Fruit fly (Drosophila melanogaster) whole organism, embryonic: ENCODE data around the gene CG33703.

Experiments used
- Antp ChIP-seq: fragments of 200-800 bp; sonication (Bioruptor generic); optimal IDR thresholded peaks from 3 replicates; lab custom pipeline; 2016; ENCODE audit warnings: missing biosample characterization, missing genetic modification characterization
- Atf-2 ChIP-seq: fragments of 200-800 bp; sonication (Bioruptor generic); optimal IDR thresholded peaks from 2 replicates; lab custom pipeline; 2016; ENCODE audit warnings: missing biosample characterization, missing genetic modification characterization
- CG10321 ChIP-seq: fragments of 200-800 bp; sonication (Bioruptor generic); IDR thresholded peaks from 2 replicates; pipeline ENCODE4 v1.3.6; 2022; ENCODE audit warnings: missing biosample characterization, missing genetic modification characterization
- CG10366 ChIP-seq: fragments of 200-800 bp; sonication (Bioruptor generic); IDR thresholded peaks from 2 replicates; pipeline ENCODE4 v1.3.6; 2022; ENCODE audit warnings: missing biosample characterization, missing genetic modification characterization
- CG10462 ChIP-seq: fragments of 200-800 bp; sonication (Bioruptor generic); optimal IDR thresholded peaks from 2 replicates; lab custom pipeline; 2016; ENCODE audit warnings: missing biosample characterization, missing genetic modification characterization
- CG11695 ChIP-seq: fragments of 200-800 bp; sonication (Bioruptor generic); IDR thresholded peaks from 3 replicates; pipeline ENCODE4 v1.3.6; 2022; ENCODE audit warnings: missing biosample characterization, missing genetic modification characterization
- CG12155 ChIP-seq: fragments of 200-800 bp; sonication (Bioruptor generic); optimal IDR thresholded peaks from 3 replicates; lab custom pipeline; 2016; ENCODE audit warnings: missing biosample characterization, missing genetic modification characterization
- CG15073 ChIP-seq: fragments of 200-800 bp; sonication (Bioruptor generic); optimal IDR thresholded peaks from 2 replicates; lab custom pipeline; 2016; ENCODE audit warnings: missing biosample characterization, missing genetic modification characterization
- CG17568 ChIP-seq: fragments of 200-800 bp; sonication (Bioruptor generic); optimal IDR thresholded peaks from 2 replicates; lab custom pipeline; 2018; ENCODE audit warnings: missing biosample characterization, mild to moderate bottlenecking, missing genetic modification characterization, moderate library complexity
- CG17612 ChIP-seq: fragments of 200-800 bp; sonication (Bioruptor generic); IDR thresholded peaks from 2 replicates; pipeline ENCODE4 v1.3.6; 2022; ENCODE audit warnings: missing biosample characterization, missing genetic modification characterization
- CG2120 ChIP-seq: fragments of 200-800 bp; sonication (Bioruptor generic); optimal IDR thresholded peaks from 3 replicates; lab custom pipeline; 2016; ENCODE audit warnings: missing biosample characterization, missing genetic modification characterization
- CG33213 ChIP-seq: fragments of 200-800 bp; sonication (Bioruptor generic); optimal IDR thresholded peaks from 3 replicates; lab custom pipeline; 2016; ENCODE audit warnings: missing biosample characterization, missing genetic modification characterization
- CG33557 ChIP-seq: fragments of 200-800 bp; sonication (Bioruptor generic); optimal IDR thresholded peaks from 2 replicates; lab custom pipeline; 2019; ENCODE audit warnings: missing biosample characterization, mild to moderate bottlenecking, missing genetic modification characterization, moderate library complexity
- CG3847 ChIP-seq: fragments of 200-800 bp; sonication (Bioruptor generic); IDR thresholded peaks from 2 replicates; pipeline ENCODE4 v1.3.6; 2022; ENCODE audit warnings: missing biosample characterization, missing genetic modification characterization
- CG7839 ChIP-seq: fragments of 200-800 bp; sonication (Bioruptor generic); optimal IDR thresholded peaks from 3 replicates; lab custom pipeline; 2018; ENCODE audit warnings: missing biosample characterization, mild to moderate bottlenecking, missing genetic modification characterization, moderate library complexity
- CG8944 ChIP-seq: fragments of 200-800 bp; sonication (Bioruptor generic); optimal IDR thresholded peaks from 3 replicates; lab custom pipeline; 2016; ENCODE audit warnings: missing biosample characterization, missing genetic modification characterization
- CG9876 ChIP-seq: fragments of 200-800 bp; sonication (Bioruptor generic); optimal IDR thresholded peaks from 2 replicates; lab custom pipeline; 2016; ENCODE audit warnings: missing biosample characterization, missing genetic modification characterization
- Dll ChIP-seq: fragments of 200-800 bp; sonication (Bioruptor generic); IDR thresholded peaks from 4 replicates; pipeline ENCODE4 v1.3.6; 2022; ENCODE audit warnings: missing biosample characterization, missing genetic modification characterization; ENCODE audit not compliant: partially characterized antibody
- Doc3 ChIP-seq: fragments of 200-800 bp; sonication (Bioruptor generic); IDR thresholded peaks from 3 replicates; pipeline ENCODE4 v1.3.6; 2022; ENCODE audit warnings: missing biosample characterization, missing genetic modification characterization; ENCODE audit not compliant: partially characterized antibody
- E2f1 ChIP-seq: fragments of 200-800 bp; sonication (Bioruptor generic); IDR thresholded peaks from 2 replicates; pipeline ENCODE4 v1.3.6; 2022; ENCODE audit warnings: missing biosample characterization, missing genetic modification characterization
- Fer3 ChIP-seq: fragments of 200-800 bp; sonication (Bioruptor generic); optimal IDR thresholded peaks from 2 replicates; lab custom pipeline; 2018; ENCODE audit warnings: missing biosample characterization, mild to moderate bottlenecking, missing genetic modification characterization, moderate library complexity
- GATAe ChIP-seq: fragments of 200-800 bp; sonication (Bioruptor generic); conservative IDR thresholded peaks from 2 replicates; pipeline ENCODE4 v1.3.6; 2022; ENCODE audit warnings: missing biosample characterization, missing genetic modification characterization
- HHEX ChIP-seq: fragments of 200-800 bp; sonication (Bioruptor generic); optimal IDR thresholded peaks from 3 replicates; lab custom pipeline; 2017; ENCODE audit warnings: missing biosample characterization, mild to moderate bottlenecking, missing genetic modification characterization, missing genetic modification reagents
- Jarid2 ChIP-seq: fragments of 200-800 bp; sonication (Bioruptor generic); optimal IDR thresholded peaks from 3 replicates; lab custom pipeline; 2017; ENCODE audit warnings: mild to moderate bottlenecking, missing biosample characterization, missing genetic modification reagents, missing genetic modification characterization
- Lhr ChIP-seq: fragments of 200-800 bp; sonication (Bioruptor generic); optimal IDR thresholded peaks from 3 replicates; lab custom pipeline; 2017; ENCODE audit warnings: mild to moderate bottlenecking, missing biosample characterization, missing genetic modification reagents, missing genetic modification characterization
- NFAT ChIP-seq: fragments of 200-800 bp; sonication (Bioruptor generic); IDR thresholded peaks from 2 replicates; pipeline ENCODE4 v1.3.6; 2022; ENCODE audit warnings: missing biosample characterization, missing genetic modification characterization
- Nf-YB ChIP-seq: fragments of 200-800 bp; sonication (Bioruptor generic); optimal IDR thresholded peaks from 3 replicates; lab custom pipeline; 2019; ENCODE audit warnings: missing biosample characterization, mild to moderate bottlenecking, missing genetic modification characterization, moderate library complexity
- NfI ChIP-seq: fragments of 200-800 bp; sonication (Bioruptor generic); optimal IDR thresholded peaks from 3 replicates; lab custom pipeline; 2018; ENCODE audit warnings: missing biosample characterization, mild to moderate bottlenecking, missing genetic modification characterization, moderate library complexity
- Oaz ChIP-seq: fragments of 200-800 bp; sonication (Bioruptor generic); IDR thresholded peaks from 2 replicates; pipeline ENCODE4 v1.3.6; 2022; ENCODE audit warnings: missing biosample characterization, missing genetic modification characterization
- Rfx ChIP-seq: fragments of 200-800 bp; sonication (Bioruptor generic); IDR thresholded peaks from 2 replicates; pipeline ENCODE4 v1.3.6; 2022; ENCODE audit warnings: missing biosample characterization, missing genetic modification characterization
- Trl ChIP-seq, 3 experiments: fragments of >200 bp in 2 of 3; fragments of 200-800 bp in 1 of 3; sonication (Bioruptor generic) in 1 of 3; optimal IDR thresholded peaks; 2 replicates in 1 of 3; 3 replicates in 2 of 3; lab custom pipeline; 2016 to 2017; ENCODE audit warnings: missing biosample characterization in 1 of 3, missing genetic modification characterization in 1 of 3
- bowl ChIP-seq: fragments of 200-800 bp; sonication (Bioruptor generic); IDR thresholded peaks from 2 replicates; pipeline ENCODE4 v1.3.6; 2022; ENCODE audit warnings: missing biosample characterization, missing genetic modification characterization
- crc ChIP-seq: fragments of 200-800 bp; sonication (Bioruptor generic); optimal IDR thresholded peaks from 2 replicates; lab custom pipeline; 2016; ENCODE audit warnings: missing biosample characterization, missing genetic modification characterization
- ems ChIP-seq: fragments of 200-800 bp; sonication (Bioruptor generic); optimal IDR thresholded peaks from 3 replicates; lab custom pipeline; 2016; ENCODE audit warnings: missing biosample characterization, missing genetic modification characterization
- esg ChIP-seq: fragments of 200-800 bp; sonication (Bioruptor generic); conservative IDR thresholded peaks from 2 replicates; pipeline ENCODE4 v1.3.6; 2022; ENCODE audit warnings: missing biosample characterization, missing genetic modification characterization
- eve ChIP-seq, 2 experiments: fragments of >200 bp; optimal IDR thresholded peaks; 2 replicates each; lab custom pipeline; 2017; ENCODE audit warnings: missing biosample characterization in 2 of 2, missing genetic modification characterization in 2 of 2
- fd96Cb ChIP-seq: fragments of 200-800 bp; sonication (Bioruptor generic); optimal IDR thresholded peaks from 2 replicates; lab custom pipeline; 2018; ENCODE audit warnings: missing biosample characterization, mild to moderate bottlenecking, missing genetic modification characterization, moderate library complexity
- h ChIP-seq: fragments of >200 bp; optimal IDR thresholded peaks from 2 replicates; lab custom pipeline; 2017
- lilli ChIP-seq: fragments of 200-800 bp; sonication (Bioruptor generic); optimal IDR thresholded peaks from 3 replicates; lab custom pipeline; 2016; ENCODE audit warnings: missing biosample characterization, missing genetic modification characterization
- lola ChIP-seq, 3 experiments: fragments of >200 bp in 2 of 3; fragments of 200-800 bp in 1 of 3; sonication (Bioruptor generic) in 1 of 3; optimal IDR thresholded peaks; 2 replicates each; lab custom pipeline; 2017 to 2019; ENCODE audit warnings: missing biosample characterization in 3 of 3, missing genetic modification characterization in 3 of 3, mild to moderate bottlenecking in 1 of 3, moderate library complexity in 1 of 3
- mam ChIP-seq: fragments of 200-800 bp; sonication (Bioruptor generic); optimal IDR thresholded peaks from 3 replicates; lab custom pipeline; 2016; ENCODE audit warnings: missing biosample characterization, missing genetic modification characterization
- mld ChIP-seq: fragments of 200-800 bp; sonication (Bioruptor generic); IDR thresholded peaks from 3 replicates; pipeline ENCODE4 v1.3.6; 2022; ENCODE audit warnings: missing biosample characterization, missing genetic modification characterization; ENCODE audit not compliant: partially characterized antibody
- nom ChIP-seq: fragments of 200-800 bp; sonication (Bioruptor generic); optimal IDR thresholded peaks from 2 replicates; lab custom pipeline; 2017; ENCODE audit warnings: missing biosample characterization, missing genetic modification characterization, mild to moderate bottlenecking, moderate library complexity, missing genetic modification reagents
- oc ChIP-seq: fragments of 200-800 bp; sonication (Bioruptor generic); optimal IDR thresholded peaks from 2 replicates; lab custom pipeline; 2018; ENCODE audit warnings: missing biosample characterization, mild to moderate bottlenecking, missing genetic modification characterization, moderate library complexity
- pfk ChIP-seq: fragments of 200-800 bp; sonication (Bioruptor generic); optimal IDR thresholded peaks from 2 replicates; lab custom pipeline; 2018; ENCODE audit warnings: missing biosample characterization, mild to moderate bottlenecking, missing genetic modification characterization, moderate library complexity
- sr ChIP-seq: fragments of 200-800 bp; sonication (Bioruptor generic); IDR thresholded peaks from 3 replicates; pipeline ENCODE4 v1.3.6; 2022; ENCODE audit warnings: missing biosample characterization, missing genetic modification characterization
- tio ChIP-seq: fragments of 200-800 bp; sonication (Bioruptor generic); optimal IDR thresholded peaks from 2 replicates; lab custom pipeline; 2017; ENCODE audit warnings: missing biosample characterization, missing genetic modification characterization, inconsistent platforms
- unc-4 ChIP-seq: fragments of 200-800 bp; sonication (Bioruptor generic); IDR thresholded peaks from 2 replicates; pipeline ENCODE4 v1.3.6; 2022; ENCODE audit warnings: missing biosample characterization, missing genetic modification characterization; ENCODE audit not compliant: partially characterized antibody

The CG33703 gene

DNA sequence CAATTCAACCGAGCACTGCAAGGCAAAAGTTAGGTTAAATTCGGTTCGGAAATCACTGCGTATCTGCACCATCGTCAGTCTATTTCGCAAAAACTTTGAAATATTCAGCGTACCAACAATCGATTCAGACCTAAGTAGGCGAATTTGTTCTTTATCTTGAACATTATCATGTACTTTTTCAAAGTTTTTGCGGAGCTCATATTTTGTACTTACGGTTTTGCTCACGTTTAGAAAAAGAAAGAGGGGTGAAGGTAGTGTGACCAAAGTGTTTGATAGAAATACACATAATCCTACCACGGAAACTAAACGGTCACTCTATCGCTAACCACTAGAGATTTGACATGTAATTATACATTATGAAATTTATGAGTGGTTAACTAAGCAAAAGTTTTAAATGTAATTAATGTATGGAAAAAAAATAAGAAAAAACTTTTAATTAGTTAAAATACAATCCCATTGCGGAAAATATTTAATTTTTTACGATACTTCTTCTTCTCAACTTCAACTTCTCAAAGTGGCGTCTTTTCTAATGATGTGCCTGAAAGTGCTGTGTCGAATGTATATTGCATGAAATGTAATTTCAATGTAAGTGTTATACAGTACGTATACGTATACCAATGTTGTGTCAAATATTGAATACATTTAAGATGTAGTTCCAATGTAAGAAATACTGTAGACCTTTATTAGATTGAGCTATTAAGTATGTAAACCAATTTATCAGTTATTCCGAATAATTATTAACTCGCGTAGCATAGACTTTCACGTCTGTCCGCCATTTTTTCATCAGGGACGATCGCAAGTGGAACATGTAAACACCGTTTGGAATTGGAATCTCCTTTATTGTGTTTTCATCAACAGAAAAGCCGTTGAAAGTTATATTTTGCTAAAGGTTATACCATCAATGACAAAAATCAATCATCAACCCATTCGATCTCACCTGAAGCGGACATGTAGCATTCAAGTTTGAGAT lies 888 bp downstream of the CG33703 start, which contains the start of gene RpS9 (continued):
- TF ChIP-seq CG33557 (GFP tag; lab: Kevin White, UChicago) (peak; percentile 13), NfI (GFP tag; lab: Kevin White, UChicago) (no peak), tio (GFP tag; lab: Kevin White, UChicago) (no peak), lola (GFP tag; optimal IDR thresholded peaks at IDR 0.05; lab: Kevin White, UChicago) (no peak), Rfx (peak; percentile 31; the same call in 1 of the 2 replicates), lilli (peak; percentile 24), HHEX (GFP tag; lab: Kevin White, UChicago) (peak; percentile 46), CG3847 (GFP tag; lab: Robert Waterston, UW) (peak; percentile 43; the same call in 1 of the 2 replicates), pfk (GFP tag; lab: Kevin White, UChicago) (peak; percentile 70), eve (GFP tag; optimal IDR thresholded peaks at IDR 0.05; lab: Kevin White, UChicago) (peak in 1 of 2 experiments; percentile 59), CG17568 (GFP tag; lab: Kevin White, UChicago) (peak; percentile 73), CG10366 (no peak), CG33213 (GFP tag; lab: Kevin White, UChicago) (peak; percentile 54), sr (no peak), nom (GFP tag; lab: Kevin White, UChicago) (peak; percentile 67), Trl (optimal IDR thresholded peaks at IDR 0.05; lab: Kevin White, UChicago) (no peak), Trl (GFP tag; optimal IDR thresholded peaks at IDR 0.05; lab: Kevin White, UChicago) (no peak), CG8944 (GFP tag; lab: Kevin White, UChicago) (no peak), Jarid2 (GFP tag; lab: Kevin White, UChicago) (peak; percentile 69), GATAe (GFP tag; lab: Robert Waterston, UW) (no peak), unc-4 (GFP tag; lab: Robert Waterston, UW) (no peak), Oaz (no peak), Antp (GFP tag; lab: Kevin White, UChicago) (no peak), E2f1 (GFP tag; lab: Robert Waterston, UW) (no peak), CG7839 (tag; lab: Kevin White, UChicago) (peak; percentile 43), CG10462 (no peak), Doc3 (GFP tag; lab: Robert Waterston, UW) (no peak), Atf-2 (GFP tag; lab: Kevin White, UChicago) (no peak), Nf-YB (GFP tag; lab: Kevin White, UChicago) (peak; percentile 33), oc (peak; percentile 7), CG2120 (no peak), Dll (no peak), esg (GFP tag; lab: Robert Waterston, UW) (no peak), fd96Cb (tag; lab: Kevin White, UChicago) (no peak), CG17612 (GFP tag; lab: Robert Waterston, UW) (no peak), bowl (GFP tag; lab: Robert Waterston, UW) (no peak), CG11695 (GFP tag; lab: Robert Waterston, UW) (0 out of 3 replicates have a peak, but pooled peaks have one; percentile 11), NFAT (GFP tag; lab: Robert Waterston, UW) (no peak; the same call in 1 of the 2 replicates), h (lab: Kevin White, UChicago) (no peak), crc (GFP tag; lab: Kevin White, UChicago) (no peak), ems (GFP tag; lab: Kevin White, UChicago) (no peak), Fer3 (tag; lab: Kevin White, UChicago) (peak; percentile 54), CG15073 (no peak), CG9876 (GFP tag; lab: Kevin White, UChicago) (no peak), CG10321 (GFP tag; lab: Robert Waterston, UW) (no peak), Lhr (GFP tag; lab: Kevin White, UChicago) (peak; percentile 63), CG12155 (GFP tag; lab: Kevin White, UChicago) (no peak), mam (GFP tag; lab: Kevin White, UChicago) (no peak), mld (no peak)
